Fruit fly (Drosophila melanogaster) whole organism, prepupa: ENCODE data around the gene bmm.

Experiments used
- CG16779 ChIP-seq: fragments of 200-800 bp; sonication (Bioruptor generic); optimal IDR thresholded peaks from 3 replicates; lab custom pipeline; 2017; ENCODE audit warnings: missing biosample characterization, mild to moderate bottlenecking, missing genetic modification characterization
- CG3032 ChIP-seq: fragments of 200-800 bp; optimal IDR thresholded peaks from 2 replicates; lab custom pipeline; 2019; ENCODE audit warnings: missing biosample characterization, mild to moderate bottlenecking, missing genetic modification characterization, moderate library complexity
- CG7368 ChIP-seq: fragments of 200-800 bp; sonication (Bioruptor generic); optimal IDR thresholded peaks from 3 replicates; lab custom pipeline; 2016; ENCODE audit warnings: missing biosample characterization, missing genetic modification characterization
- Met ChIP-seq: fragments of 200-800 bp; sonication (Bioruptor generic); optimal IDR thresholded peaks from 3 replicates; lab custom pipeline; 2016; ENCODE audit warnings: missing biosample characterization, missing genetic modification characterization
- OdsH ChIP-seq: fragments of 200-800 bp; sonication (Bioruptor generic); optimal IDR thresholded peaks from 3 replicates; lab custom pipeline; 2016; ENCODE audit warnings: missing biosample characterization, missing genetic modification characterization
- dac ChIP-seq: fragments of 200-800 bp; sonication (Bioruptor generic); optimal IDR thresholded peaks from 2 replicates; lab custom pipeline; 2017; ENCODE audit warnings: missing biosample characterization, mild to moderate bottlenecking, missing genetic modification characterization
- vri ChIP-seq: fragments of 200-800 bp; sonication (Bioruptor generic); optimal IDR thresholded peaks from 3 replicates; lab custom pipeline; 2016; ENCODE audit warnings: missing biosample characterization, mild to moderate bottlenecking, missing genetic modification characterization

DNA sequence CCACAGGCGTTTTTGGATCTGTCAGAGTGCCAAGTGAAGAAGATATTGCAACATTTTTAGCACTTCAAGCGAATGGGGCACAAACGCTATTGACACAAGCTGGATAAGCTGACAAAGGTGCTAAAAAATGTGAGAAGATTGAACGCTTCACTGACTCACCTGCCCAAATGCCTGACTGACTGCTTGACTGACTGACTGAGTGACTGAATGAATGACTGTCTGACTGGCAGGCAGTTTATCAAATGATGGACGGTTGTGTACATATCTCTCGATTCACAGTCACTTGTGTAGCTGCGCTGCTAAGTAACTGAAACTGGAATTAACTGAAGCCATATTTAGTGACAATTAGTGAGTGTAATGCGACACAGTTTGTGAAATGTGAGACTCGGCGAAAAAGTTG lies 34.9 kb upstream of the bmm start:
- no peak for TF ChIP-seq dac (GFP tag; lab: Kevin White, UChicago)
- TF ChIP-seq CG7368 = no peak
- TF ChIP-seq vri = no peak
- TF ChIP-seq OdsH (GFP tag; lab: Kevin White, UChicago) = no peak
- TF ChIP-seq Met (GFP tag; lab: Kevin White, UChicago) = no peak
- TF ChIP-seq CG3032 (tag; lab: Kevin White, UChicago) = no peak
- TF ChIP-seq CG16779 (tag; lab: Kevin White, UChicago) = no peak
